Worm (Caenorhabditis elegans) whole organism, late embryonic: Measurements from ENCODE around the gene D2023.1.

Experiments used
- F13H6.1 ChIP-seq: sonication (generic microtip); optimal IDR thresholded peaks from 2 replicates; lab custom pipeline; 2016; ENCODE audit warnings: missing genetic modification characterization, missing compliant biosample characterization
- K09A11.1 ChIP-seq: sonication (generic microtip); optimal IDR thresholded peaks from 2 replicates; lab custom pipeline; 2017; ENCODE audit warnings: antibody characterized with exemption, mild to moderate bottlenecking, missing genetic modification characterization, missing compliant biosample characterization; ENCODE audit not compliant: insufficient read depth
- ama-1 ChIP-seq: fragments of 150-350 bp; optimal IDR thresholded peaks from 2 replicates; lab custom pipeline; 2014
- ceh-18 ChIP-seq: sonication (generic microtip); optimal IDR thresholded peaks from 2 replicates; lab custom pipeline; 2016; ENCODE audit warnings: missing genetic modification characterization, missing compliant biosample characterization
- ceh-31 ChIP-seq: sonication (generic microtip); optimal IDR thresholded peaks from 2 replicates; lab custom pipeline; 2016; ENCODE audit warnings: missing genetic modification characterization, missing compliant biosample characterization
- dve-1 ChIP-seq: sonication (generic microtip); optimal IDR thresholded peaks from 2 replicates; lab custom pipeline; 2017; ENCODE audit warnings: antibody characterized with exemption, mild to moderate bottlenecking, missing genetic modification characterization, missing compliant biosample characterization
- elt-4 ChIP-seq: sonication (generic microtip); optimal IDR thresholded peaks from 2 replicates; lab custom pipeline; 2016; ENCODE audit warnings: missing genetic modification characterization, missing compliant biosample characterization
- madf-2 ChIP-seq: sonication (generic microtip); optimal IDR thresholded peaks from 2 replicates; lab custom pipeline; 2017; ENCODE audit warnings: missing genetic modification characterization, missing compliant biosample characterization
- nfya-1 ChIP-seq: sonication (generic microtip); optimal IDR thresholded peaks from 2 replicates; lab custom pipeline; 2017; ENCODE audit warnings: missing genetic modification characterization, mild to moderate bottlenecking, missing compliant biosample characterization, antibody characterized with exemption, moderate library complexity
- pha-4 ChIP-seq: fragments of 150-350 bp; optimal IDR thresholded peaks from 2 replicates; lab custom pipeline; 2018; ENCODE audit warnings: missing biosample characterization, missing genetic modification reagents, missing genetic modification characterization

DNA sequence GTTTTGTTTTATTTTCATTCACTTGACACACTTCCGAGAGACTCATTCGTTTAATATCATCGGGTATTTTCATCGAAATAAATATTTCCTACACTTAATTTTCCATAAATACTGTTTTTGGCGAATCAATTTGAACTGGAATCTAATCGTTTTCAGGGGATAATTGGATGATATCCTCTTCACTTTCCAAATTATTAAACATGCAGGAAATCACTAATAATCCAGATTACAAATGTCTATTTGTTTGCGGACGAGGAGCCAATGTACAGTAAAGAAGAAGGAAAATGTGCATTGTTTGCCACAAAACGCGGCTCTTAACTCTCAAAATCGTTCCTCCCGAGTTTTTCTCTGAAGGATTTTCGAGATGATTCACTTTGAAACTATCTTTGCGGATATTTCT lies 12.8 kb upstream of the D2023.1 start, which contains the start of gene F55A11.6:
- no peak for TF ChIP-seq elt-4 (tag; lab: Kevin White, UChicago)
- no peak for TF ChIP-seq ceh-31
- no peak for TF ChIP-seq dve-1 (tag; lab: Kevin White, UChicago)
- no peak for TF ChIP-seq nfya-1 (tag; lab: Kevin White, UChicago)
- no peak for TF ChIP-seq F13H6.1 (tag; lab: Kevin White, UChicago)
- no peak for TF ChIP-seq ceh-18 (tag; lab: Kevin White, UChicago)
- no peak for TF ChIP-seq K09A11.1 (tag; lab: Kevin White, UChicago)
- TF ChIP-seq madf-2 (tag; lab: Kevin White, UChicago), result no peak
- TF ChIP-seq ama-1 (lab: Kevin White, UChicago), result no peak
- no peak for TF ChIP-seq pha-4 (tag; lab: Kevin White, UChicago)
